Worm (Caenorhabditis elegans): ENCODE results near the gene vha-4.

vha-4 gene

DNA sequence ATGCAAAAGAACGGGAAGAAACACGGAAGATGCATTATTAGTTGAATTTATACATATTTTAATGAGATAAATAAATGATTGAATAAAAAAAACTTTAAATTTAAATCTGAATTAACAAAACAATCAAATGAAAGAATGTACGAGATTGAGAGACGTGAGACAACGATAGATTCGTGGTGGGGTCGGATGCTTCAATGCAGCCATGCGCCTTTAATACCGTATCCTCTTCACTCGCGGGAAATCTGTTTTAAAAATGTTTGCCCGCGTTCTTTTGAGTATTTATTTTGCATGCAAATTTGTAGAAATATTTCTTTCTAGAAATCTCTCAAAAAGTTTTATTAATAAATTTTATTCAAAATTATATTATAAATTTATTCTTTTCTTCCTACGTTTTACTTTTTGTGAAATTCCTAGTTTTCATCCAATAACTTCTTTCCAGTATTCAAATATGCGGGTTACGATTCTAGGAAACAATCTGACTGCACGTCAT lies 1.3 kb upstream of the vha-4 start, which contains the start of gene perm-1 (continued):
- TF ChIP-seq cebp-1 (GFP tag; IDR thresholded peaks at IDR 0.05) (no peak), cebp-1 (tag; optimal IDR thresholded peaks at IDR 0.05) (no peak), hsf-1 (GFP tag; IDR thresholded peaks at IDR 0.05) (peak; percentile 92), F33H1.4 (GFP tag; IDR thresholded peaks at IDR 0.05) (peak; percentile 98), ztf-18 (tag; optimal IDR thresholded peaks at IDR 0.05) (peak; percentile 44), hlh-12 (tag; optimal IDR thresholded peaks at IDR 0.05) (no peak), sptf-2 (GFP tag; optimal IDR thresholded peaks at IDR 0.05) (no peak), Y53F4B.3 (GFP tag; IDR thresholded peaks at IDR 0.05) (peak; percentile 60; the same call in 1 of the 2 replicates), F57A8.1 (GFP tag; optimal IDR thresholded peaks at IDR 0.05) (no peak), hmg-1.2 (GFP tag; IDR thresholded peaks at IDR 0.05) (peak; percentile 71; the same call in 1 of the 2 replicates), atf-7 (tag; optimal IDR thresholded peaks at IDR 0.05) (no peak), lag-1 (GFP tag; IDR thresholded peaks at IDR 0.05) (no peak), egl-44 (GFP tag; IDR thresholded peaks at IDR 0.05) (no peak), chd-7 (tag; optimal IDR thresholded peaks at IDR 0.05) (no peak), efl-1 (GFP tag; optimal IDR thresholded peaks at IDR 0.05) (peak; percentile 96), Y56A3A.18 (GFP tag; IDR thresholded peaks at IDR 0.05) (no peak), ceh-58 (GFP tag; IDR thresholded peaks at IDR 0.05) (no peak), Y53G8AR.9 (GFP tag; conservative IDR thresholded peaks at IDR 0.05) (peak; percentile 50; the same call in 1 of the 2 replicates), fkh-3 (tag; optimal IDR thresholded peaks at IDR 0.05) (no peak), T26A5.8 (tag; optimal IDR thresholded peaks at IDR 0.05) (no peak), nhr-90 (tag; optimal IDR thresholded peaks at IDR 0.05) (no peak), madf-3 (GFP tag; IDR thresholded peaks at IDR 0.05) (peak; percentile 91), lin-54 (GFP tag; optimal IDR thresholded peaks at IDR 0.05) (peak; percentile 89), nfya-1 (tag; optimal IDR thresholded peaks at IDR 0.05; ENCODE audit: borderline replicate concordance, insufficient read depth) (no peak), tlf-1 (GFP tag; optimal IDR thresholded peaks at IDR 0.05) (peak; percentile 93), nhr-179 (tag; optimal IDR thresholded peaks at IDR 0.05) (no peak), unc-62 (GFP tag; optimal IDR thresholded peaks at IDR 0.05) (no peak), hmg-20 (GFP tag; IDR thresholded peaks at IDR 0.05) (no peak), rcor-1 (GFP tag; IDR thresholded peaks at IDR 0.05) (peak; percentile 90), madf-10 (tag; optimal IDR thresholded peaks at IDR 0.05) (no peak), lin-26 (GFP tag; IDR thresholded peaks at IDR 0.05) (no peak), rec-8 (tag; optimal IDR thresholded peaks at IDR 0.05) (no peak), F37B4.10 (GFP tag; IDR thresholded peaks at IDR 0.05) (no peak), madf-8 (GFP tag; conservative IDR thresholded peaks at IDR 0.05) (peak; percentile 96), ets-4 (GFP tag; optimal IDR thresholded peaks at IDR 0.05) (no peak), lin-40 (tag; optimal IDR thresholded peaks at IDR 0.05) (no peak), lin-35 (GFP tag; optimal IDR thresholded peaks at IDR 0.05) (peak in 1 of 3 experiments; percentile 61), F10E7.11 (tag; optimal IDR thresholded peaks at IDR 0.05) (no peak), attf-5 (GFP tag; optimal IDR thresholded peaks at IDR 0.05) (no peak), aptf-3 (GFP tag; IDR thresholded peaks at IDR 0.05) (no peak), gei-17 (GFP tag; optimal IDR thresholded peaks at IDR 0.05) (no peak), nfyb-1 (GFP tag; IDR thresholded peaks at IDR 0.05) (no peak), mel-28 (tag; optimal IDR thresholded peaks at IDR 0.05; ENCODE audit: borderline replicate concordance) (no peak), repo-1 (tag; optimal IDR thresholded peaks at IDR 0.05) (no peak), ekl-4 (GFP tag; IDR thresholded peaks at IDR 0.05) (peak; percentile 81), dpl-1 (GFP tag; optimal IDR thresholded peaks at IDR 0.05) (peak; percentile 87), ccch-3 (GFP tag; optimal IDR thresholded peaks at IDR 0.05) (no peak), F57C9.4 (tag; optimal IDR thresholded peaks at IDR 0.05) (no peak), ceh-79 (tag; optimal IDR thresholded peaks at IDR 0.05) (no peak), aptf-2 (GFP tag; conservative IDR thresholded peaks at IDR 0.05) (no peak)
